Worm (Caenorhabditis elegans) whole organism, L3 larva: ENCODE measurements around the gene rgs-9.

Source experiments
- ceh-82 ChIP-seq: fragments of 150-350 bp; optimal IDR thresholded peaks from 2 replicates; lab custom pipeline; 2014; ENCODE audit warnings: missing biosample characterization, missing genetic modification characterization
- elt-3 ChIP-seq, 3 experiments: fragments of 150-350 bp in 1 of 3; sonication (generic microtip) in 2 of 3; optimal IDR thresholded peaks; 2 replicates in 2 of 3; 4 replicates in 1 of 3; lab custom pipeline; 2014 to 2017; ENCODE audit warnings: missing biosample characterization in 3 of 3, missing genetic modification characterization in 3 of 3
- lin-39 ChIP-seq: fragments of 150-350 bp; optimal IDR thresholded peaks from 2 replicates; lab custom pipeline; 2018; ENCODE audit warnings: missing biosample characterization, missing genetic modification reagents, missing genetic modification characterization
- nhr-12 ChIP-seq: fragments of 150-350 bp; optimal IDR thresholded peaks from 2 replicates; lab custom pipeline; 2014; ENCODE audit warnings: missing biosample characterization, missing genetic modification characterization
- nhr-77 ChIP-seq: fragments of 150-350 bp; optimal IDR thresholded peaks from 2 replicates; lab custom pipeline; 2014; ENCODE audit warnings: missing biosample characterization, missing genetic modification characterization
- sea-2 ChIP-seq: fragments of 150-350 bp; sonication (generic microtip); optimal IDR thresholded peaks from 4 replicates; lab custom pipeline; 2014; ENCODE audit warnings: missing biosample characterization, missing genetic modification reagents, missing genetic modification characterization
- unc-62 ChIP-seq: fragments of 150-350 bp; sonication (generic microtip); optimal IDR thresholded peaks from 4 replicates; lab custom pipeline; 2014; ENCODE audit warnings: missing biosample characterization, missing genetic modification reagents, missing genetic modification characterization
- ztf-11 ChIP-seq: fragments of 150-350 bp; optimal IDR thresholded peaks from 2 replicates; lab custom pipeline; 2014; ENCODE audit warnings: missing biosample characterization, missing genetic modification characterization
- ztf-4 ChIP-seq: fragments of 150-350 bp; optimal IDR thresholded peaks from 2 replicates; lab custom pipeline; 2014; ENCODE audit warnings: missing biosample characterization, missing genetic modification characterization

ce11 chrX:1880665-1881064 lies 34.4 kb upstream of the rgs-9 start:
- TF ChIP-seq nhr-77 (tag; lab: Kevin White, UChicago): peak; percentile 32
- no peak for TF ChIP-seq unc-62
- no peak for TF ChIP-seq elt-3 (tag; optimal IDR thresholded peaks at IDR 0.05; lab: Kevin White, UChicago)
- no peak for TF ChIP-seq ztf-4 (tag; lab: Kevin White, UChicago)
- no peak for TF ChIP-seq sea-2 (GFP tag; lab: Kevin White, UChicago)
- TF ChIP-seq nhr-12: no peak
- TF ChIP-seq ztf-11: no peak
- TF ChIP-seq ceh-82: peak; percentile 24
- TF ChIP-seq lin-39 (tag; lab: Kevin White, UChicago): no peak
